Fruit fly (Drosophila melanogaster) S2 (cell line): ENCODE measurements around the gene CG13272.

Experiments
- CG8478 ChIP-seq: fragments of >200 bp; optimal IDR thresholded peaks from 2 replicates; lab custom pipeline; 2018
- CTCF ChIP-seq, 2 experiments: fragments of >200 bp; optimal IDR thresholded peaks; 2 replicates each; lab custom pipeline; 2018

CG13272 gene

dm6 chr2L:16862526-16862925 lies 57.8 kb downstream of the CG13272 start:
- TF ChIP-seq CTCF (optimal IDR thresholded peaks at IDR 0.05; lab: Kevin White, UChicago) (no peak), CG8478 (lab: Kevin White, UChicago) (no peak)
